Worm (Caenorhabditis elegans) whole organism, mixed stage, embryonic: ENCODE measurements around the gene C07E3.3.

Source experiments
- M03D4.4 ChIP-seq: sonication (generic microtip); optimal IDR thresholded peaks from 2 replicates; lab custom pipeline; 2017; ENCODE audit warnings: mild to moderate bottlenecking, missing genetic modification characterization, missing compliant biosample characterization
- bed-3 ChIP-seq: fragments of 200-800 bp; sonication (Bioruptor generic); optimal IDR thresholded peaks from 3 replicates; lab custom pipeline; 2018; ENCODE audit warnings: mild to moderate bottlenecking, missing genetic modification characterization, moderate library complexity, missing compliant biosample characterization
- blmp-1 ChIP-seq: fragments of 150-350 bp; optimal IDR thresholded peaks from 2 replicates; lab custom pipeline; 2014; ENCODE audit warnings: missing biosample characterization, missing genetic modification characterization
- ceh-39 ChIP-seq: fragments of 150-350 bp; optimal IDR thresholded peaks from 2 replicates; lab custom pipeline; 2014; ENCODE audit warnings: missing biosample characterization, missing genetic modification characterization
- ceh-43 ChIP-seq: fragments of 200-800 bp; sonication (Bioruptor generic); optimal IDR thresholded peaks from 2 replicates; lab custom pipeline; 2018; ENCODE audit warnings: mild to moderate bottlenecking, missing genetic modification characterization, moderate library complexity, missing compliant biosample characterization
- ces-1 ChIP-seq: fragments of 150-350 bp; optimal IDR thresholded peaks from 2 replicates; lab custom pipeline; 2014; ENCODE audit warnings: missing biosample characterization, missing genetic modification reagents, missing genetic modification characterization
- cnd-1 ChIP-seq: fragments of 200-800 bp; sonication (Bioruptor generic); optimal IDR thresholded peaks from 2 replicates; lab custom pipeline; 2018; ENCODE audit warnings: mild to moderate bottlenecking, missing genetic modification characterization, missing compliant biosample characterization
- drap-1 ChIP-seq: fragments of 200-800 bp; sonication (Bioruptor generic); optimal IDR thresholded peaks from 3 replicates; lab custom pipeline; 2018; ENCODE audit warnings: mild to moderate bottlenecking, missing genetic modification characterization, missing compliant biosample characterization
- elt-1 ChIP-seq: sonication (generic microtip); optimal IDR thresholded peaks from 2 replicates; lab custom pipeline; 2017; ENCODE audit warnings: missing genetic modification characterization, mild to moderate bottlenecking, missing compliant biosample characterization, antibody characterized with exemption, moderate library complexity, borderline replicate concordance; ENCODE audit not compliant: insufficient read depth
- elt-3 ChIP-seq: fragments of 150-350 bp; optimal IDR thresholded peaks from 2 replicates; lab custom pipeline; 2014; ENCODE audit warnings: missing biosample characterization, missing genetic modification characterization
- ham-2 ChIP-seq: fragments of 200-800 bp; sonication (Bioruptor generic); optimal IDR thresholded peaks from 2 replicates; lab custom pipeline; 2018; ENCODE audit warnings: mild to moderate bottlenecking, missing genetic modification characterization, missing compliant biosample characterization
- hlh-1 ChIP-seq: fragments of 150-350 bp; optimal IDR thresholded peaks from 2 replicates; lab custom pipeline; 2014; ENCODE audit warnings: missing biosample characterization, missing genetic modification reagents, missing genetic modification characterization
- lin-13 ChIP-seq: fragments of 150-350 bp; optimal IDR thresholded peaks from 2 replicates; lab custom pipeline; 2014; ENCODE audit warnings: missing biosample characterization, missing genetic modification characterization
- lin-32 ChIP-seq: fragments of 200-800 bp; sonication (Bioruptor generic); optimal IDR thresholded peaks from 2 replicates; lab custom pipeline; 2018; ENCODE audit warnings: mild to moderate bottlenecking, missing genetic modification characterization, missing compliant biosample characterization
- lsy-2 ChIP-seq: fragments of 150-350 bp; optimal IDR thresholded peaks from 2 replicates; lab custom pipeline; 2014; ENCODE audit warnings: missing biosample characterization, missing genetic modification characterization
- mab-5 ChIP-seq: fragments of 150-350 bp; optimal IDR thresholded peaks from 2 replicates; lab custom pipeline; 2014; ENCODE audit warnings: missing biosample characterization, missing genetic modification characterization
- mep-1 ChIP-seq: fragments of 150-350 bp; optimal IDR thresholded peaks from 2 replicates; lab custom pipeline; 2017; ENCODE audit warnings: missing biosample characterization, missing genetic modification reagents, missing genetic modification characterization, inconsistent platforms
- mls-2 ChIP-seq: sonication (generic microtip); optimal IDR thresholded peaks from 2 replicates; lab custom pipeline; 2016; ENCODE audit warnings: mild to moderate bottlenecking, missing genetic modification characterization, moderate library complexity, missing compliant biosample characterization
- nhr-12 ChIP-seq: fragments of 150-350 bp; optimal IDR thresholded peaks from 2 replicates; lab custom pipeline; 2014; ENCODE audit warnings: missing biosample characterization, missing genetic modification characterization
- nhr-237 ChIP-seq: fragments of 150-350 bp; optimal IDR thresholded peaks from 2 replicates; lab custom pipeline; 2014; ENCODE audit warnings: missing biosample characterization, missing genetic modification characterization
- nhr-28 ChIP-seq: fragments of 150-350 bp; optimal IDR thresholded peaks from 2 replicates; lab custom pipeline; 2014; ENCODE audit warnings: missing biosample characterization, missing genetic modification characterization
- nhr-76 ChIP-seq: sonication (generic microtip); optimal IDR thresholded peaks from 2 replicates; lab custom pipeline; 2017; ENCODE audit warnings: missing biosample characterization, missing genetic modification characterization
- pha-4 ChIP-seq: fragments of 150-350 bp; optimal IDR thresholded peaks from 2 replicates; lab custom pipeline; 2018; ENCODE audit warnings: missing biosample characterization, missing genetic modification reagents, missing genetic modification characterization
- sem-2 ChIP-seq: fragments of 200-800 bp; sonication (Bioruptor generic); optimal IDR thresholded peaks from 2 replicates; lab custom pipeline; 2018; ENCODE audit warnings: mild to moderate bottlenecking, missing genetic modification characterization, missing compliant biosample characterization
- sptf-1 ChIP-seq: sonication (generic microtip); optimal IDR thresholded peaks from 2 replicates; lab custom pipeline; 2017; ENCODE audit warnings: mild to moderate bottlenecking, missing genetic modification characterization, moderate library complexity, missing compliant biosample characterization
- unc-120 ChIP-seq: sonication (generic microtip); optimal IDR thresholded peaks from 2 replicates; lab custom pipeline; 2017; ENCODE audit warnings: missing genetic modification characterization, missing compliant biosample characterization; ENCODE audit not compliant: poor library complexity, severe bottlenecking
- unc-39 ChIP-seq: fragments of 150-350 bp; optimal IDR thresholded peaks from 2 replicates; lab custom pipeline; 2014; ENCODE audit warnings: missing biosample characterization, missing genetic modification characterization
- unc-62 ChIP-seq: fragments of 150-350 bp; optimal IDR thresholded peaks from 2 replicates; lab custom pipeline; 2014; ENCODE audit warnings: missing biosample characterization, missing genetic modification reagents, missing genetic modification characterization
- zip-8 ChIP-seq: fragments of 150-350 bp; optimal IDR thresholded peaks from 2 replicates; lab custom pipeline; 2014; ENCODE audit warnings: missing biosample characterization, missing genetic modification characterization
- ztf-11 ChIP-seq: fragments of 150-350 bp; optimal IDR thresholded peaks from 2 replicates; lab custom pipeline; 2014; ENCODE audit warnings: missing biosample characterization, missing genetic modification characterization

Gene C07E3.3

ce11 chrII:10373536-10374169, 16.3 kb upstream of the C07E3.3 start:
- no peak for TF ChIP-seq hlh-1 (tag; lab: Kevin White, UChicago)
- TF ChIP-seq mls-2 (tag; lab: Kevin White, UChicago): peak; percentile 79
- peak; percentile 99 for TF ChIP-seq ces-1 (GFP tag; lab: Kevin White, UChicago)
- no peak for TF ChIP-seq blmp-1 (tag; lab: Kevin White, UChicago)
- TF ChIP-seq ztf-11 (tag; lab: Kevin White, UChicago): peak; percentile 31
- TF ChIP-seq M03D4.4 (tag; lab: Kevin White, UChicago): no peak
- peak; percentile 67 for TF ChIP-seq cnd-1 (tag; lab: Kevin White, UChicago)
- TF ChIP-seq pha-4 (tag; lab: Kevin White, UChicago): no peak
- peak; percentile 96 for TF ChIP-seq ceh-43 (GFP tag; lab: Kevin White, UChicago)
- TF ChIP-seq bed-3 (GFP tag; lab: Kevin White, UChicago): no peak
- TF ChIP-seq unc-120 (tag; lab: Kevin White, UChicago): no peak
- TF ChIP-seq ham-2 (GFP tag; lab: Kevin White, UChicago): peak; percentile 67
- peak; percentile 76 for TF ChIP-seq sptf-1
- TF ChIP-seq mep-1: peak; percentile 13

DNA sequence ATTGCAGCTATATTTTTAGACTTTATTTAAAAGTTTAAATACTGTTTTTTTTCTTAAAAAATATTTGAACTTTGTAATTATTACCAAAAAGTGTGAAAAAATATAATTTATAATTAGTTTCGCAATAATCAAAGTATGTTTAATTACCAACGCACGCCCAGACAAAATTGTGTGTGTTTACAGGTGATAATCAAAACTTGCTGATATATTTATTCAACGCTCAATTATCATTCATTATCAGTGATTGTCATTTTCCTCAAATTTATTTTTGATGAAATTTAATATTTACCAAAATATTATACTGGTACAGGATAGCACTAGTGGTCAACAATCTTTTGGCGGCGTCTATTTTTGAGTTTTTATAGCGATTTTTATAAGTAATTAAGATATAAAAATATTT, 15.7 kb upstream of the C07E3.3 start:
- TF ChIP-seq ceh-39 (no peak), mep-1 (no peak), unc-120 (tag; lab: Kevin White, UChicago) (no peak), bed-3 (GFP tag; lab: Kevin White, UChicago) (no peak), nhr-12 (tag; lab: Kevin White, UChicago) (no peak), zip-8 (tag; lab: Kevin White, UChicago) (no peak), M03D4.4 (tag; lab: Kevin White, UChicago) (no peak), nhr-237 (tag; lab: Kevin White, UChicago) (no peak), elt-1 (tag; lab: Kevin White, UChicago) (no peak), unc-62 (GFP tag; lab: Kevin White, UChicago) (no peak), lin-32 (GFP tag; lab: Kevin White, UChicago) (no peak), elt-3 (no peak), nhr-28 (tag; lab: Kevin White, UChicago) (no peak), nhr-76 (tag; lab: Kevin White, UChicago) (no peak), unc-39 (no peak), drap-1 (no peak), sem-2 (GFP tag; lab: Kevin White, UChicago) (no peak), sptf-1 (no peak), cnd-1 (tag; lab: Kevin White, UChicago) (no peak), ztf-11 (tag; lab: Kevin White, UChicago) (no peak)
- TF ChIP-seq, all 35 proteins: peak for 0

DNA sequence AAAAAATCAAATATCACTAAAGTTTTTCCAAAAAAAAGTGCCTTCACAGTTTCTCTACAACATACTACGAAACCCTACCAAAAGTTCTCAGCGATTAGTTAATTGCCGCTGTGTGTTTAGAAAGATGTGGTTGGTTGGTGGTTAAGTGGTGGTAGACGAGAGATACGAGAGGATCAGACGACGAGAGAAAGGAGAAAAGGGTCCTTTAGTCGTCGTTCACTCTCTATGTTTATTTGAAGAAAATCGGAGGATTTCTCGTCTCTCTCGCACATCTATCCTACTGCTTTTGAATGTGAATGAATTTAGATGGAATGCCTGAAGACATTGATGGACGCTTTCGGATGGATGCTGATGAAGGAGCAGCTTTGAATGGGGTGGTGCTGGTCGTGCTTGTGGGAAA, 13.5 kb upstream of the C07E3.3 start:
- TF ChIP-seq hlh-1 (tag; lab: Kevin White, UChicago): peak; percentile 36
- no peak for TF ChIP-seq sem-2 (GFP tag; lab: Kevin White, UChicago)
- TF ChIP-seq unc-120 (tag; lab: Kevin White, UChicago): peak; percentile 14
- TF ChIP-seq mab-5 (tag; lab: Kevin White, UChicago): peak; percentile 18
- peak; percentile 71 for TF ChIP-seq ces-1 (GFP tag; lab: Kevin White, UChicago)

ce11 chrII:10369547-10370028, 12.3 kb upstream of the C07E3.3 start, which contains the start of gene ceh-58:
TSS of gene ceh-58 (minus strand) at chrII:10369597.
- TF ChIP-seq ceh-43 (GFP tag; lab: Kevin White, UChicago) (peak; percentile 53), ces-1 (GFP tag; lab: Kevin White, UChicago) (peak; percentile 98), lsy-2 (no peak)

DNA sequence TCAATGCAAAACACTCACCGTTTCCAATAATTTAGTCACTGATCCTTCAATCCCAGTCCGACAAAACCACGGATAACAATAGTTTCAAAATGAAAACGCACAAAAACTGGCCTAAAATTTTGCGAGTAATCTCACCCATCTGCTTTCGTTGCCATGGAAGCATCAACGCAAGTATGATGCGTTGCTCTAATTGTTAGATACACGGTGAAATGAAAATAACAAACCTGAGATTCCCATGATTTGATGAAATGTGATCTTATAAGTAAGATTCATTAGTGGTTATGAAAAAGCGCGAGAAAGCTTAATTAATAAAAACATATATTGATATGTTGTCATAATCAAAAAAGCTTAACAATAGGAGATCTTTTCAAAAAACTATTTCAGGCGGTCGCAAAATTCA, 9.9 kb upstream of the C07E3.3 start, which contains the start of gene ceh-57:
ceh-57 (minus strand) TSS at position 95 of the 400 bp plus-strand sequence.
- no peak for TF ChIP-seq mab-5 (tag; lab: Kevin White, UChicago)
- no peak for TF ChIP-seq sem-2 (GFP tag; lab: Kevin White, UChicago)
- TF ChIP-seq ztf-11 (tag; lab: Kevin White, UChicago): no peak
- TF ChIP-seq unc-39: no peak
- TF ChIP-seq ceh-43 (GFP tag; lab: Kevin White, UChicago): no peak
- no peak for TF ChIP-seq unc-120 (tag; lab: Kevin White, UChicago)
- TF ChIP-seq lsy-2: no peak
- no peak for TF ChIP-seq lin-32 (GFP tag; lab: Kevin White, UChicago)
- no peak for TF ChIP-seq unc-62 (GFP tag; lab: Kevin White, UChicago)
- no peak for TF ChIP-seq nhr-237 (tag; lab: Kevin White, UChicago)
- TF ChIP-seq ceh-39: no peak
- no peak for TF ChIP-seq elt-3
- TF ChIP-seq lin-13 (tag; lab: Kevin White, UChicago): no peak
- TF ChIP-seq cnd-1 (tag; lab: Kevin White, UChicago): no peak
- TF ChIP-seq pha-4 (tag; lab: Kevin White, UChicago): no peak
